Worm (Caenorhabditis elegans) whole organism, L4/young adult: ENCODE measurements around the gene M03C11.3.

Experiments used
- W03F9.2 ChIP-seq: fragments of 150-350 bp; optimal IDR thresholded peaks from 2 replicates; lab custom pipeline; 2014; ENCODE audit warnings: missing biosample characterization, missing genetic modification characterization
- dao-5 ChIP-seq: sonication (generic microtip); optimal IDR thresholded peaks from 2 replicates; lab custom pipeline; 2016; ENCODE audit warnings: missing genotype, missing genetic modification characterization, moderate library complexity, missing compliant biosample characterization

DNA sequence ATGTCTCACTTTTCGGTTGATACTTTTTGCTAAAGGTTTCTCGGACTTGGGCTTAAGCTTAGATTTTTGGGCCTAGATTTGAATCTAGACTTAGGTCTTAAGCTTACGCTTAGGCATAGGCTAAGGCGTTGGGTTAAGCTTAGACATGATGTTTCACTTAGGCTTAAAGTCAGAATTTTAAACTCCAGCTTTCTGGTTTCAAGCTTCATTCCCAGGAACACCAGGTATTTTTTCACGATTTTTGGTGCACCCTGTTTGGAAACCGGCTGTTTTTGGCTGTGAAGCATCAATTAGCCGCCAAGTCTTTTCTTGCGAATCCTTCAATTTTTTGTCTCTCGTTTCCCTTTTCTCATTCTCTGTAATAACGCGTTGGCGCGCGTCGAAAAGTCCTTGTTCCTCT lies 31.0 kb upstream of the M03C11.3 start:
- no peak for TF ChIP-seq dao-5 (tag; lab: Kevin White, UChicago)
- no peak for TF ChIP-seq W03F9.2
